Worm (Caenorhabditis elegans) whole organism, L4/young adult: ENCODE results near the gene lipl-7.

Experiments
- W03F9.2 ChIP-seq: fragments of 150-350 bp; optimal IDR thresholded peaks from 2 replicates; lab custom pipeline; 2014; ENCODE audit warnings: missing biosample characterization, missing genetic modification characterization
- dao-5 ChIP-seq: sonication (generic microtip); optimal IDR thresholded peaks from 2 replicates; lab custom pipeline; 2016; ENCODE audit warnings: missing genotype, missing genetic modification characterization, moderate library complexity, missing compliant biosample characterization
- him-1 ChIP-seq: sonication (generic microtip); optimal IDR thresholded peaks from 2 replicates; lab custom pipeline; 2016; ENCODE audit warnings: missing genotype, missing genetic modification reagents, missing genetic modification characterization, missing compliant biosample characterization

The lipl-7 gene

ce11 chrIV:10232456-10232855 is 9.2 kb downstream of the lipl-7 start, which contains the start of gene F01G10.4:
Gene F01G10.4, minus strand, starts transcription at chrIV:10232556.
- TF ChIP-seq him-1 (tag; lab: Kevin White, UChicago) (no peak), W03F9.2 (tag; lab: Kevin White, UChicago) (no peak), dao-5 (tag; lab: Kevin White, UChicago) (no peak)

ce11 chrIV:10230971-10231370 is 10.7 kb downstream of the lipl-7 start, which contains the start of gene F01G10.5:
Gene F01G10.5, minus strand, starts transcription at chrIV:10231071.
- no peak for TF ChIP-seq him-1 (tag; lab: Kevin White, UChicago)
- no peak for TF ChIP-seq dao-5 (tag; lab: Kevin White, UChicago)
- TF ChIP-seq W03F9.2 (tag; lab: Kevin White, UChicago): no peak

ce11 chrIV:10227534-10227933 is 14.1 kb downstream of the lipl-7 start, which contains the start of gene F01G10.6:
Gene F01G10.6, minus strand, starts transcription at chrIV:10227634.
- TF ChIP-seq dao-5 (tag; lab: Kevin White, UChicago) (no peak), W03F9.2 (tag; lab: Kevin White, UChicago) (no peak), him-1 (tag; lab: Kevin White, UChicago) (no peak)

ce11 chrIV:10223723-10224122 is 17.9 kb downstream of the lipl-7 start, which contains the start of gene nas-12:
Gene nas-12, plus strand, starts transcription at chrIV:10224023.
- TF ChIP-seq W03F9.2 (tag; lab: Kevin White, UChicago) (no peak), him-1 (tag; lab: Kevin White, UChicago) (no peak), dao-5 (tag; lab: Kevin White, UChicago) (no peak)

ce11 chrIV:10222122-10222589 is 19.5 kb downstream of the lipl-7 start, which contains the start of gene C24F3.2:
Gene C24F3.2, plus strand, starts transcription at chrIV:10222539.
- peak; percentile 7 for TF ChIP-seq him-1 (tag; lab: Kevin White, UChicago)
- no peak for TF ChIP-seq dao-5 (tag; lab: Kevin White, UChicago)
- no peak for TF ChIP-seq W03F9.2 (tag; lab: Kevin White, UChicago)

- TF ChIP-seq dao-5 (tag; lab: Kevin White, UChicago) (no peak), W03F9.2 (tag; lab: Kevin White, UChicago) (no peak), him-1 (tag; lab: Kevin White, UChicago) (no peak)
Measured at ce11 chrIV:10221187-10221586, 20.4 kb downstream of the lipl-7 start, which contains the start of gene tram-1. Gene tram-1, minus strand, starts transcription at chrIV:10221287.

- TF ChIP-seq him-1 (tag; lab: Kevin White, UChicago): no peak
- no peak for TF ChIP-seq W03F9.2 (tag; lab: Kevin White, UChicago)
- no peak for TF ChIP-seq dao-5 (tag; lab: Kevin White, UChicago)
Measured at ce11 chrIV:10219208-10219607, 22.4 kb downstream of the lipl-7 start, which contains the start of gene qns-1. Gene qns-1, minus strand, starts transcription at chrIV:10219308.

- no peak for TF ChIP-seq W03F9.2 (tag; lab: Kevin White, UChicago)
- TF ChIP-seq dao-5 (tag; lab: Kevin White, UChicago): no peak
Measured at ce11 chrIV:10216704-10217296, 24.8 kb downstream of the lipl-7 start.

ce11 chrIV:10216078-10216477 is 25.5 kb downstream of the lipl-7 start, which contains the start of gene col-124:
Gene col-124, plus strand, starts transcription at chrIV:10216451.
- TF ChIP-seq dao-5 (tag; lab: Kevin White, UChicago) (no peak), W03F9.2 (tag; lab: Kevin White, UChicago) (no peak), him-1 (tag; lab: Kevin White, UChicago) (no peak)

- TF ChIP-seq dao-5 (tag; lab: Kevin White, UChicago) (no peak), W03F9.2 (tag; lab: Kevin White, UChicago) (no peak), him-1 (tag; lab: Kevin White, UChicago) (no peak)
Measured at ce11 chrIV:10215393-10215792, 26.2 kb downstream of the lipl-7 start.

ce11 chrIV:10214811-10215210 is 26.8 kb downstream of the lipl-7 start, which contains the start of gene abt-1:
Gene abt-1, minus strand, starts transcription at chrIV:10214911.
- TF ChIP-seq dao-5 (tag; lab: Kevin White, UChicago): no peak
- TF ChIP-seq him-1 (tag; lab: Kevin White, UChicago): no peak
- no peak for TF ChIP-seq W03F9.2 (tag; lab: Kevin White, UChicago)

- TF ChIP-seq him-1 (tag; lab: Kevin White, UChicago) (no peak), dao-5 (tag; lab: Kevin White, UChicago) (no peak), W03F9.2 (tag; lab: Kevin White, UChicago) (no peak)
Measured at ce11 chrIV:10206182-10206581, 35.4 kb downstream of the lipl-7 start, which contains the start of gene K04D7.6. Gene K04D7.6, minus strand, starts transcription at chrIV:10206282.

- TF ChIP-seq dao-5 (tag; lab: Kevin White, UChicago): no peak
- TF ChIP-seq W03F9.2 (tag; lab: Kevin White, UChicago): peak; percentile 50
- no peak for TF ChIP-seq him-1 (tag; lab: Kevin White, UChicago)
Measured at ce11 chrIV:10197317-10197867, 44.2 kb downstream of the lipl-7 start, which contains the start of gene gon-4. Gene gon-4, plus strand, starts transcription at chrIV:10197817.
